Worm (Caenorhabditis elegans): Measurements from ENCODE around the gene rbr-2.

- TF ChIP-seq nhr-237 (tag; optimal IDR thresholded peaks at IDR 0.05) (no peak), mab-5 (tag; optimal IDR thresholded peaks at IDR 0.05) (no peak), ham-2 (GFP tag; optimal IDR thresholded peaks at IDR 0.05) (no peak), snpc-4 (tag; optimal IDR thresholded peaks at IDR 0.05) (no peak), ceh-43 (GFP tag; optimal IDR thresholded peaks at IDR 0.05) (no peak), ztf-11 (tag; optimal IDR thresholded peaks at IDR 0.05) (no peak), unc-62 (GFP tag; optimal IDR thresholded peaks at IDR 0.05) (no peak), lin-13 (tag; optimal IDR thresholded peaks at IDR 0.05) (no peak), lin-32 (GFP tag; optimal IDR thresholded peaks at IDR 0.05) (no peak), unc-120 (tag; optimal IDR thresholded peaks at IDR 0.05; ENCODE audit: poor library complexity, severe bottlenecking) (no peak), lsy-2 (tag; optimal IDR thresholded peaks at IDR 0.05) (no peak), pha-4 (tag; optimal IDR thresholded peaks at IDR 0.05) (no peak), elt-3 (tag; optimal IDR thresholded peaks at IDR 0.05) (no peak)
Measured at ce11 chrIV:10896512-10896911, 23.4 kb upstream of the rbr-2 start, which contains the start of gene srlf-13.

Data from whole organism, mixed stage, embryonic.